Fruit fly (Drosophila melanogaster): Measurements from ENCODE around the gene Chchd2.

Gene Chchd2

dm6 chrX:17121600-17121999, 27.2 kb upstream of the Chchd2 start:
- TF ChIP-seq brk (GFP tag; optimal IDR thresholded peaks at IDR 0.05) (no peak), br (GFP tag; optimal IDR thresholded peaks at IDR 0.05) (no peak), HLH106 (tag; optimal IDR thresholded peaks at IDR 0.05) (peak; percentile 26), rgr (GFP tag; optimal IDR thresholded peaks at IDR 0.05) (peak; percentile 11), foxo (GFP tag; optimal IDR thresholded peaks at IDR 0.05) (peak in 1 of 2 experiments; percentile 52), h (GFP tag; optimal IDR thresholded peaks at IDR 0.05) (peak; percentile 40), sv (GFP tag; optimal IDR thresholded peaks at IDR 0.05) (peak; percentile 7), dmrt93B (GFP tag; optimal IDR thresholded peaks at IDR 0.05) (peak; percentile 33), Abd-B (GFP tag; optimal IDR thresholded peaks at IDR 0.05) (no peak), Sp1 (GFP tag; optimal IDR thresholded peaks at IDR 0.05) (peak; percentile 1), Hr83 (GFP tag; optimal IDR thresholded peaks at IDR 0.05; ENCODE audit: poor library complexity, severe bottlenecking) (peak; percentile 94), CG32264 (GFP tag; optimal IDR thresholded peaks at IDR 0.05) (peak; percentile 29), fru (GFP tag; optimal IDR thresholded peaks at IDR 0.05) (peak; percentile 40), CG9705 (GFP tag; optimal IDR thresholded peaks at IDR 0.05) (peak; percentile 1), psq (GFP tag; optimal IDR thresholded peaks at IDR 0.05) (peak; percentile 8)

dm6 chrX:17122425-17123094, 26.2 kb upstream of the Chchd2 start:
- no peak for TF ChIP-seq lola (GFP tag; optimal IDR thresholded peaks at IDR 0.05)
- no peak for TF ChIP-seq Mio (GFP tag; optimal IDR thresholded peaks at IDR 0.05)
- TF ChIP-seq br (GFP tag; optimal IDR thresholded peaks at IDR 0.05) = no peak
- TF ChIP-seq sage (GFP tag; optimal IDR thresholded peaks at IDR 0.05) = no peak
- no peak for TF ChIP-seq CG32264 (GFP tag; optimal IDR thresholded peaks at IDR 0.05)
- no peak for TF ChIP-seq Hr83 (GFP tag; optimal IDR thresholded peaks at IDR 0.05; ENCODE audit: poor library complexity, severe bottlenecking)
- no peak for TF ChIP-seq N (GFP tag; optimal IDR thresholded peaks at IDR 0.05)
- TF ChIP-seq dsf (GFP tag; optimal IDR thresholded peaks at IDR 0.05; ENCODE audit: borderline replicate concordance) = no peak
- TF ChIP-seq ey (GFP tag; optimal IDR thresholded peaks at IDR 0.05) = no peak
- no peak for TF ChIP-seq Hr78 (GFP tag; optimal IDR thresholded peaks at IDR 0.05)
- no peak for TF ChIP-seq Rel (GFP tag; optimal IDR thresholded peaks at IDR 0.05)
- TF ChIP-seq Rel (tag; optimal IDR thresholded peaks at IDR 0.05) = no peak
- TF ChIP-seq dl (GFP tag; optimal IDR thresholded peaks at IDR 0.05; ENCODE audit: insufficient read depth in 1 of 2, partially characterized antibody in 2 of 2) = no peak
- no peak for TF ChIP-seq HLH106 (tag; optimal IDR thresholded peaks at IDR 0.05)

- TF ChIP-seq Dfd (GFP tag; optimal IDR thresholded peaks at IDR 0.05) (no peak), ey (GFP tag; optimal IDR thresholded peaks at IDR 0.05) (peak; percentile 50), dsf (GFP tag; optimal IDR thresholded peaks at IDR 0.05; ENCODE audit: borderline replicate concordance) (no peak), h (GFP tag; optimal IDR thresholded peaks at IDR 0.05) (peak; percentile 54), Abd-B (GFP tag; optimal IDR thresholded peaks at IDR 0.05) (no peak), GATAd (GFP tag; optimal IDR thresholded peaks at IDR 0.05) (no peak), sv (GFP tag; optimal IDR thresholded peaks at IDR 0.05) (peak; percentile 46), Sp1 (GFP tag; optimal IDR thresholded peaks at IDR 0.05) (peak; percentile 28), CG9705 (GFP tag; optimal IDR thresholded peaks at IDR 0.05) (no peak), Myc (optimal IDR thresholded peaks at IDR 0.05) (no peak), OdsH (GFP tag; optimal IDR thresholded peaks at IDR 0.05) (peak; percentile 56), lola (GFP tag; optimal IDR thresholded peaks at IDR 0.05) (no peak), Hnf4 (GFP tag; optimal IDR thresholded peaks at IDR 0.05) (peak; percentile 14), Hr83 (GFP tag; optimal IDR thresholded peaks at IDR 0.05; ENCODE audit: poor library complexity, severe bottlenecking) (no peak), Rel (GFP tag; optimal IDR thresholded peaks at IDR 0.05) (no peak), Rel (tag; optimal IDR thresholded peaks at IDR 0.05) (peak; percentile 36), fru (GFP tag; optimal IDR thresholded peaks at IDR 0.05) (peak; percentile 44), HLH106 (tag; optimal IDR thresholded peaks at IDR 0.05) (peak; percentile 60), foxo (GFP tag; optimal IDR thresholded peaks at IDR 0.05) (peak in 1 of 2 experiments; percentile 63), rgr (GFP tag; optimal IDR thresholded peaks at IDR 0.05) (peak; percentile 52), sage (GFP tag; optimal IDR thresholded peaks at IDR 0.05) (peak; percentile 11), br (GFP tag; optimal IDR thresholded peaks at IDR 0.05) (peak; percentile 48), CG32264 (GFP tag; optimal IDR thresholded peaks at IDR 0.05) (no peak), Dif (GFP tag; optimal IDR thresholded peaks at IDR 0.05; ENCODE audit: partially characterized antibody) (no peak), Mio (GFP tag; optimal IDR thresholded peaks at IDR 0.05) (no peak), psq (GFP tag; optimal IDR thresholded peaks at IDR 0.05) (peak; percentile 47), jim (GFP tag; optimal IDR thresholded peaks at IDR 0.05) (no peak)
Measured at dm6 chrX:17123545-17124203, 25.1 kb upstream of the Chchd2 start.

Measured in whole organism, wandering third instar larva.